Fruit fly (Drosophila melanogaster) whole organism, prepupa: Measurements from ENCODE around the gene Mettl5.
A peak's percentile ranks its signal among the peaks of the same experiment; 100 is the strongest.

Experiments
- Blimp-1 ChIP-seq: fragments of 200-800 bp; sonication (Bioruptor generic); optimal IDR thresholded peaks from 3 replicates; lab custom pipeline; 2017; ENCODE audit warnings: missing biosample characterization, missing genetic modification characterization, mild to moderate bottlenecking, moderate library complexity, missing genetic modification reagents
- CG10631 ChIP-seq: fragments of 200-800 bp; sonication (Bioruptor generic); optimal IDR thresholded peaks from 2 replicates; lab custom pipeline; 2016; ENCODE audit warnings: missing biosample characterization, missing genetic modification characterization
- CG11294 ChIP-seq: fragments of 200-800 bp; sonication (Bioruptor generic); IDR thresholded peaks from 2 replicates; pipeline ENCODE4 v1.3.6; 2022; ENCODE audit warnings: missing biosample characterization, missing genetic modification characterization
- CG11762 ChIP-seq: fragments of 200-800 bp; sonication (Bioruptor generic); optimal IDR thresholded peaks from 3 replicates; lab custom pipeline; 2016; ENCODE audit warnings: missing biosample characterization, missing genetic modification characterization; ENCODE audit not compliant: insufficient read depth
- CG11902 ChIP-seq: fragments of 200-800 bp; sonication (Bioruptor generic); optimal IDR thresholded peaks from 3 replicates; lab custom pipeline; 2016; ENCODE audit warnings: missing biosample characterization, missing genetic modification characterization
- CG15336 ChIP-seq: fragments of 200-800 bp; sonication (Bioruptor generic); IDR thresholded peaks from 2 replicates; pipeline ENCODE4 v1.3.6; 2022; ENCODE audit warnings: missing biosample characterization, missing genetic modification characterization
- CG1621 ChIP-seq: fragments of 200-800 bp; sonication (Bioruptor generic); optimal IDR thresholded peaks from 3 replicates; lab custom pipeline; 2018; ENCODE audit warnings: missing biosample characterization, mild to moderate bottlenecking, missing genetic modification characterization
- CG16779 ChIP-seq: fragments of 200-800 bp; sonication (Bioruptor generic); optimal IDR thresholded peaks from 3 replicates; lab custom pipeline; 2017; ENCODE audit warnings: missing biosample characterization, mild to moderate bottlenecking, missing genetic modification characterization
- CG6163 ChIP-seq: fragments of 200-800 bp; sonication (Bioruptor generic); IDR thresholded peaks from 3 replicates; pipeline ENCODE4 v1.3.6; 2022; ENCODE audit warnings: missing biosample characterization, missing genetic modification characterization
- CG8119 ChIP-seq: fragments of 200-800 bp; sonication (Bioruptor generic); IDR thresholded peaks from 3 replicates; pipeline ENCODE4 v1.3.6; 2022; ENCODE audit warnings: missing biosample characterization, missing genetic modification characterization
- CG8632 ChIP-seq: fragments of 200-800 bp; sonication (Bioruptor generic); optimal IDR thresholded peaks from 3 replicates; lab custom pipeline; 2016; ENCODE audit warnings: missing biosample characterization, missing genetic modification characterization
- Eip75B ChIP-seq: fragments of 200-800 bp; sonication (Bioruptor generic); optimal IDR thresholded peaks from 3 replicates; lab custom pipeline; 2016; ENCODE audit warnings: missing biosample characterization, missing genetic modification characterization
- Eip78C ChIP-seq: fragments of 200-800 bp; sonication (Bioruptor generic); peaks from one replicate; lab custom pipeline; 2016; ENCODE audit warnings: missing biosample characterization, missing genetic modification characterization
- Ets21C ChIP-seq: fragments of 200-800 bp; sonication (Bioruptor generic); optimal IDR thresholded peaks from 3 replicates; lab custom pipeline; 2016; ENCODE audit warnings: missing biosample characterization, missing genetic modification characterization
- Hr38 ChIP-seq: sonication (Bioruptor generic); optimal IDR thresholded peaks from 2 replicates; lab custom pipeline; 2016; ENCODE audit warnings: missing biosample characterization, missing genetic modification characterization
- Hr4 ChIP-seq: fragments of 200-800 bp; sonication (Bioruptor generic); optimal IDR thresholded peaks from 3 replicates; lab custom pipeline; 2016; ENCODE audit warnings: missing biosample characterization, missing genetic modification characterization
- Lpt ChIP-seq: fragments of 200-800 bp; sonication (Bioruptor generic); optimal IDR thresholded peaks from 3 replicates; lab custom pipeline; 2016; ENCODE audit warnings: missing biosample characterization, missing genetic modification characterization
- Met ChIP-seq: fragments of 200-800 bp; sonication (Bioruptor generic); optimal IDR thresholded peaks from 3 replicates; lab custom pipeline; 2016; ENCODE audit warnings: missing biosample characterization, missing genetic modification characterization
- OdsH ChIP-seq: fragments of 200-800 bp; sonication (Bioruptor generic); optimal IDR thresholded peaks from 3 replicates; lab custom pipeline; 2016; ENCODE audit warnings: missing biosample characterization, missing genetic modification characterization
- Sox14 ChIP-seq: fragments of 200-800 bp; sonication (Bioruptor generic); optimal IDR thresholded peaks from 3 replicates; lab custom pipeline; 2016; ENCODE audit warnings: missing biosample characterization, missing genetic modification characterization
- cyc ChIP-seq: fragments of 200-800 bp; sonication (Bioruptor generic); optimal IDR thresholded peaks from 3 replicates; lab custom pipeline; 2016; ENCODE audit warnings: missing biosample characterization, missing genetic modification characterization
- eg ChIP-seq: fragments of 200-800 bp; sonication (Bioruptor generic); IDR thresholded peaks from 3 replicates; pipeline ENCODE4 v1.3.6; 2022; ENCODE audit warnings: missing biosample characterization, missing genetic modification characterization
- pdm3 ChIP-seq: fragments of 200-800 bp; sonication (Bioruptor generic); optimal IDR thresholded peaks from 3 replicates; lab custom pipeline; 2016; ENCODE audit warnings: missing biosample characterization, missing genetic modification characterization
- salr ChIP-seq, 2 experiments: fragments of 200-800 bp; sonication (Bioruptor generic); optimal IDR thresholded peaks; 3 replicates each; lab custom pipeline; 2016 to 2018; ENCODE audit warnings: missing biosample characterization in 2 of 2, missing genetic modification characterization in 2 of 2, mild to moderate bottlenecking in 1 of 2
- spab ChIP-seq: fragments of 200-800 bp; sonication (Bioruptor generic); optimal IDR thresholded peaks from 2 replicates; lab custom pipeline; 2017; ENCODE audit warnings: missing biosample characterization, mild to moderate bottlenecking, missing genetic modification characterization, missing genetic modification reagents
- ss ChIP-seq, 2 experiments: fragments of 200-800 bp; sonication (Bioruptor generic); optimal IDR thresholded peaks; 2 replicates in 1 of 2; 3 replicates in 1 of 2; lab custom pipeline; 2017 to 2018; ENCODE audit warnings: mild to moderate bottlenecking in 2 of 2, missing biosample characterization in 2 of 2, missing genetic modification characterization in 2 of 2, moderate library complexity in 1 of 2

The Mettl5 gene

DNA sequence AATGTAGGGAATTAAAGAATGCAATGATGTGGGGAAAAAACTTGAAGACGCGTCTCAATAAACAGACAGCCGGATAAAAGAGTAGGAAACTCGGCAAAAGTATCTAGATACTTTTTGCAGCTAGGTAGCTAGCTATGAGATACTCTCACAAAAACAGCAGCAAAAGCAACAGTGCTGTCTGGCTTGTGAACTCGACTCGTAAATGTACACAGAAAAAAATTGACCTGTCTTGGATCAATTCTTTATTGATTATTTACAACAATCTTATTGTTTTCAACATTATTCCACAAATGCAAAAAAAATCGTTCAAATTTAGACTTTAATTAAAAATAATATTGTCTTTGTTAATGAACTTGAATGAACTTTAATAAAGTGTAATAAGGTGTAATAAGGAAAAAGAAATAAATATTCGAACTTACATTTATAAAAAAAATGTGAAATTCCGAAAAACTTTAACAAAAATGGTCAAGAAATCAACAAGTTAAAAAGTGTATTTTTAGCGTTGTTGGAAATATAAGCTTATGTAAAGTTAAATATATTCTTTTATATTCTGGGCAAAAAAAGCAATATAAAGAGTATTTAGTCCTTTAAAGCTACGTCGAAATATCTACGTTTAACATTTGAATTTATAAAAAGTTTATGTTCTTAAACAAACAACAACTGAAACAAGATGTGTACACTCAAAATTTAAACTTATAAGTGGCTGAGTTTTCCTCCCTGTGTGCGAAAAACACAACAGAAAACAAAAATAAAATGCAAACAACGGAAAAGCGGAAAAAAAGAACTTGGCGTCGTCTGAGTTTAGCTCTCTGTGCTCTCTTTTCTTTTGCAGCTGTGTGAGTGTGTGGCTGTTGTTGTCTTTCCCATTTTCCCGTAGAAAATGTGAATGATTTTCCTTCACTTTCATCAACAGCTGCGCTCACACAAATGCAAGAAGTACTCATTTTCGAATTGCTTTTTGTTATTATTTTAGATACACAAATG is 29.5 kb upstream of the Mettl5 start (continued):
- TF ChIP-seq CG11294 (GFP tag; lab: Robert Waterston, UW) (peak; percentile 20; the same call in 1 of the 2 replicates), Blimp-1 (GFP tag; lab: Kevin White, UChicago) (no peak), Hr4 (peak; percentile 59), CG11762 (no peak), CG15336 (GFP tag; lab: Robert Waterston, UW) (peak; percentile 71), pdm3 (GFP tag; lab: Kevin White, UChicago) (peak; percentile 12), CG1621 (tag; lab: Kevin White, UChicago) (peak; percentile 34), cyc (no peak), Lpt (peak; percentile 60), CG8632 (no peak), Sox14 (GFP tag; lab: Kevin White, UChicago) (no peak), CG10631 (GFP tag; lab: Kevin White, UChicago) (peak; percentile 27), ss (GFP tag; optimal IDR thresholded peaks at IDR 0.05; lab: Kevin White, UChicago) (peak; percentile 32 to 52)

DNA sequence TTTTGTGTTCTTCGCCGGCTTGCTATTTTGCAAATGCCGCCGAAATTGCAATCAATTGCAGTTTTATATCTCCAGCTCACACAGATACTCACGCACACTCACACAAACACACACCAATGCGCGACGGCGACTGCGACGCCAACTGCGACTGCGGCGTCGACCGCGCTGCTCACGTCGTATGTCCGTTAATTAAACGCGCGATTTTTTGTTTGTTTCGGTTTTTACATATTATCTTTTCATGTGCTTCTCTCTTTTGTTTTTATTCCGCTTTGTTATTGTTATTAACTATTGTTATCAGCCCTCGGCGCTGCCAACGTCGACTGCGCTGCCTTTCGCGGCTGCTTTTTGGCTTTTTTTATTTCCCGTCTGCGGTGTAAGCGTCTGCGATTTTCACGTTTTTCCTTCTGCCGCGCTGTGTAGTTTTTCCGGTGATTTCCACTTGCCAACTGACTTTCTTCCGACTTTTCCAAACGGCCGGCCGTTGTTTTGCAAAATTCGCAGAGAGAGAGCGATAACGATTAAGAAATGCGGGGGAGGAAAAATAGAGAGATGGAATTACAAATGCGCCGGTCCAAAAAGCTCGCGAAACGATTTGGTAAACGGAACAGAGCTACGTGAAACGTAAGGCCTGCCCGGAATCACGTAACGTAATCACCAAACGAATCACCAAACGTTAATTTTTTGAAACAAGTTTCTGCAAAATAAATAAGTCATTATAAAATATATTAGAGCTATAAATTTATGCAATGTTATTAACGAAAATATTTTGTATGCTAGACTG is 28.5 kb upstream of the Mettl5 start, which contains the start of gene fz2:
TSS of gene fz2 (minus strand) at position 452 of the 781 bp plus-strand sequence.
- peak; percentile 7 for TF ChIP-seq Eip78C (GFP tag; lab: Kevin White, UChicago)
- 0 out of 3 replicates have a peak, but pooled peaks have one; percentile 15 for TF ChIP-seq CG6163 (GFP tag; lab: Robert Waterston, UW)
- TF ChIP-seq CG11902 (GFP tag; lab: Kevin White, UChicago) = no peak
- 0 out of 3 replicates have a peak, but pooled peaks have one; percentile 8 for TF ChIP-seq eg (GFP tag; lab: Robert Waterston, UW)
- peak; percentile 25; the same call in 1 of the 3 replicates for TF ChIP-seq CG8119 (GFP tag; lab: Robert Waterston, UW)

DNA sequence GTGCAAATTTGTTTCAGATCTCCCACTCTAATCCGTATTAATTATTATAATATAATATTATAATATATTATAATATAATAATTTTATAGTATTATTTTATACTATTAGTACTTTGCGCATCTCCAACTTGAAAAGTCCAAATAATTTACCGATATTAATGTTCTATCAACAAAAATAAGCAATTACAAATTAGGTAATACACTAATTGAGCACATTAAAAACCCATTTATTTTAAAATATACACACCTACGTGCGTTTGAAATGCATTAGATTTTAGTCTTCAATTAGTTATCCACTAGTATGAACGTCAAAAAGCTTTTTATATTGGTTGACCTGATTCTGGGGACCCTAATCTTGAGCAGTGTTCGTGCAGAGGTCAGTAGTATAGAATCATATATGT is 27.5 kb upstream of the Mettl5 start, which contains the start of gene CG33647:
TSS of gene CG33647 (plus strand) at position 301 of the 400 bp plus-strand sequence.
- TF ChIP-seq Ets21C (GFP tag; lab: Kevin White, UChicago) (no peak), salr (GFP tag; optimal IDR thresholded peaks at IDR 0.05; lab: Kevin White, UChicago) (no peak), Hr38 (GFP tag; lab: Kevin White, UChicago) (no peak)
- TF ChIP-seq, all 60 proteins: peak for 0

DNA sequence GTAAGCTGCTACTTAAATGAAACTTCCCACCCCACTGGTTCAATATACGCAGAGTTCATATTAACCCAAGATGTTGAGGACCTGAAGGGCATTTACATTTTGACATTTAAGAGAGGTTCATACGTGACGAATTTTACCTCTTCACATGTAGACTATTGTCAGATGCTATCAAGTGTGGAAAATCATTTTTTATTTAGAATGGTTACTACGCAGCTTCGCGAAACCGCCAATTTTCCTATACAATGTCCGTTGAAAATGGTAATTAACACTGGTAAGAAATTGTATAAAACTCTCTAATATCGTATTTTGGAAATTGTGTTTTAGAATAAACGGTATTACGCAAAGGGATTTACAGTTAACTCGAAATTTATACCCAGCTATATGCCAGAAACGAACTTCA is 27.0 kb upstream of the Mettl5 start:
- no peak for TF ChIP-seq Hr38 (GFP tag; lab: Kevin White, UChicago)
- TF ChIP-seq CG6163 (GFP tag; lab: Robert Waterston, UW) = no peak
- TF ChIP-seq Sox14 (GFP tag; lab: Kevin White, UChicago) = no peak
- TF ChIP-seq Eip75B (GFP tag; lab: Kevin White, UChicago) = no peak
- TF ChIP-seq CG15336 (GFP tag; lab: Robert Waterston, UW) = no peak
- no peak for TF ChIP-seq Eip78C (GFP tag; lab: Kevin White, UChicago)
- no peak for TF ChIP-seq OdsH (GFP tag; lab: Kevin White, UChicago)

DNA sequence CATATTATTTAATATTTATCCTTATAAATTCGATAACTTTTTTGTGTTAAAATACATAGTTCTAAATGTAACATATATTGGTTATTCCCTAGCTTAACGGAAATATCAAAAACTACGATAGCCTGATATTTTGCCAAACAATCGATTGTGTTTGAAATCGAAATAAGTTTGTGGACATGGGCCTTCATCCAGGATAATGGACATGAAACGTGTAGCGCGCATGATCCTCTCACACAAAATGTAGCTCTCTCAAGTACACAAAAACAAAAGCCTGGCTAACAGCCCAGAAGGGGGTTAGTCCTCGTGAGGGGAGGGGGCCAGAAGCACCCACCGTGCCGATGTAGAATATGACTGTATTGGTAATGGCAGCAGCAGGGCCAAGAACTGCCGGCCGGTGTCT is 25.8 kb upstream of the Mettl5 start:
- TF ChIP-seq Met (GFP tag; lab: Kevin White, UChicago) = no peak

DNA sequence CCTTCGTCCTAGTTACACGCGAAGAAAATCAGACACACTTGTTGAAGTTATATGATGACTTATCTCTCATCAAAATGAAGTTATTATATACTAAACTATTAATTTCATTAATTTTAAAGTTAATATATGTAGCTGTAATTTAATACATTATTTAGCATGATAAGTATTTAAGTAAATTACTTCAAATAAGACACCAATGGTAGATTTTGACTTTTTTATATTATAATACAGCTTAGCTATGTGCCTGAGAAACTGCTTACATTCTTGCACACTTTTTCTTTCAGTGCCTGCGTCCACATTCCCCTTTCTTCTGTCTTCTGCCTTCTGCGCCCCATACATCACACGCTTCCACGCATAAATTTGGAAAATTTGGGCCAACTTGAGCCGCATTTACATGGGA is 11.9 kb upstream of the Mettl5 start:
- no peak for TF ChIP-seq CG16779 (tag; lab: Kevin White, UChicago)
- no peak for TF ChIP-seq CG8119 (GFP tag; lab: Robert Waterston, UW)
- no peak for TF ChIP-seq spab (GFP tag; lab: Kevin White, UChicago)
